Worm (Caenorhabditis elegans) whole organism, L4/young adult: ENCODE results near the gene F22B7.1.

ENCODE experiments used
- dao-5 ChIP-seq: sonication (generic microtip); optimal IDR thresholded peaks from 2 replicates; lab custom pipeline; 2016; ENCODE audit warnings: missing genotype, missing genetic modification characterization, moderate library complexity, missing compliant biosample characterization
- him-1 ChIP-seq: sonication (generic microtip); optimal IDR thresholded peaks from 2 replicates; lab custom pipeline; 2016; ENCODE audit warnings: missing genotype, missing genetic modification reagents, missing genetic modification characterization, missing compliant biosample characterization

DNA sequence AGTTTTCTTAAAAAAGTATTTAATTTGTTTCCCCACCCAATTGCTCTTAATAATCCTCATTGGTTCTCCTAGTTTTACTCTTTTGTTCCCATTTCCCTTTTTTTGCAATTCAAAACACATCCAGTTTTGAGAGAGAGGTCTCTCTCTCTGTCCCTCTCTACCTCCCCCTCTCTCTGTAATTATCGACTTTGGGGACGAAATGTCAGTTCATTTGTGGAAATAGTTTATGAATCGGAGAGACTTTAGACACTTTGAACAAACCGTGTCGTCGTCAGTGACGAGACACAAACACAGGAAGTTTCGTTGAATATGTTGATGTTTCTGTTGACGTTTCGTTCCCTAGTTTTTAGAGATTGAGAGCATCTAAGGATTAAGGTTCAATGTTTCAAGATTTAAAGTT lies 2.0 kb upstream of the F22B7.1 start:
- no peak for TF ChIP-seq him-1 (tag; lab: Kevin White, UChicago)
- TF ChIP-seq dao-5 = no peak
